Fruit fly (Drosophila melanogaster) whole organism, wandering third instar larva: ENCODE results near the gene CG42815.

Experiments
- Abd-B ChIP-seq: fragments of >200 bp; optimal IDR thresholded peaks from 2 replicates; lab custom pipeline; 2017; ENCODE audit warnings: missing biosample characterization, missing genetic modification characterization
- CG32264 ChIP-seq: fragments of 200-800 bp; sonication (Bioruptor generic); optimal IDR thresholded peaks from 2 replicates; lab custom pipeline; 2016; ENCODE audit warnings: missing biosample characterization, missing genetic modification characterization
- Dfd ChIP-seq: fragments of >200 bp; optimal IDR thresholded peaks from 2 replicates; lab custom pipeline; 2017; ENCODE audit warnings: missing biosample characterization, missing genetic modification characterization
- GATAd ChIP-seq: sonication (Bioruptor generic); optimal IDR thresholded peaks from 2 replicates; lab custom pipeline; 2016; ENCODE audit warnings: missing biosample characterization, missing genetic modification characterization
- HLH106 ChIP-seq: fragments of 200-800 bp; optimal IDR thresholded peaks from 3 replicates; lab custom pipeline; 2019; ENCODE audit warnings: missing biosample characterization, mild to moderate bottlenecking, missing genetic modification characterization, moderate library complexity
- Hnf4 ChIP-seq: fragments of 200-800 bp; sonication (Bioruptor generic); optimal IDR thresholded peaks from 2 replicates; lab custom pipeline; 2016; ENCODE audit warnings: missing biosample characterization, mild to moderate bottlenecking, missing genetic modification characterization
- Hr78 ChIP-seq: fragments of >200 bp; optimal IDR thresholded peaks from 2 replicates; lab custom pipeline; 2017; ENCODE audit warnings: missing biosample characterization, missing genetic modification characterization
- Hr83 ChIP-seq: fragments of 200-300 bp; sonication (Bioruptor generic); optimal IDR thresholded peaks from 2 replicates; lab custom pipeline; 2016; ENCODE audit warnings: missing biosample characterization, mild to moderate bottlenecking, missing genetic modification characterization, moderate library complexity; ENCODE audit not compliant: poor library complexity, severe bottlenecking
- Jra ChIP-seq: sonication (Bioruptor generic); optimal IDR thresholded peaks from 2 replicates; lab custom pipeline; 2016; ENCODE audit warnings: missing biosample characterization, missing genetic modification characterization
- Mio ChIP-seq: sonication (Bioruptor generic); optimal IDR thresholded peaks from 2 replicates; lab custom pipeline; 2016; ENCODE audit warnings: missing biosample characterization, missing genetic modification characterization
- N ChIP-seq: fragments of >200 bp; optimal IDR thresholded peaks from 2 replicates; lab custom pipeline; 2018; ENCODE audit warnings: missing biosample characterization, missing external identifiers, missing genetic modification characterization
- OdsH ChIP-seq: fragments of 200-800 bp; sonication (Bioruptor generic); optimal IDR thresholded peaks from 2 replicates; lab custom pipeline; 2016; ENCODE audit warnings: missing biosample characterization, mild to moderate bottlenecking, missing genetic modification characterization
- Rel ChIP-seq, 2 experiments: fragments of 200-800 bp; sonication (Bioruptor generic) in 1 of 2; optimal IDR thresholded peaks; 2 replicates in 1 of 2; 3 replicates in 1 of 2; lab custom pipeline; 2016 to 2019; ENCODE audit warnings: mild to moderate bottlenecking in 2 of 2, missing biosample characterization in 2 of 2, missing genetic modification characterization in 2 of 2, moderate library complexity in 1 of 2
- Sp1 ChIP-seq: fragments of 200-800 bp; sonication (Bioruptor generic); optimal IDR thresholded peaks from 3 replicates; lab custom pipeline; 2019; ENCODE audit warnings: missing biosample characterization, mild to moderate bottlenecking, missing genetic modification characterization, moderate library complexity
- Vsx2 ChIP-seq: fragments of 200-300, 225-300 bp; sonication (Bioruptor generic); optimal IDR thresholded peaks from 2 replicates; lab custom pipeline; 2018; ENCODE audit warnings: missing biosample characterization, missing genetic modification characterization; ENCODE audit not compliant: partially characterized antibody
- br ChIP-seq: fragments of 200-800 bp; sonication (Bioruptor generic); optimal IDR thresholded peaks from 2 replicates; lab custom pipeline; 2016; ENCODE audit warnings: missing biosample characterization, missing genetic modification characterization
- dl ChIP-seq, 2 experiments: fragments of 175-275, 200-275 bp in 1 of 2; fragments of 200-275 bp in 1 of 2; sonication (Bioruptor generic); optimal IDR thresholded peaks; lab custom pipeline; 2018; ENCODE audit warnings: mild to moderate bottlenecking in 2 of 2, missing biosample characterization in 2 of 2, missing genetic modification characterization in 2 of 2, moderate library complexity in 2 of 2; ENCODE audit not compliant: partially characterized antibody in 2 of 2, insufficient read depth in 1 of 2
- dmrt93B ChIP-seq: fragments of 200-800 bp; sonication (Bioruptor generic); optimal IDR thresholded peaks from 2 replicates; lab custom pipeline; 2018; ENCODE audit warnings: missing biosample characterization, mild to moderate bottlenecking, missing genetic modification characterization
- dsf ChIP-seq: sonication (Bioruptor generic); optimal IDR thresholded peaks from 2 replicates; lab custom pipeline; 2016; ENCODE audit warnings: missing biosample characterization, missing genetic modification characterization, borderline replicate concordance
- ey ChIP-seq: fragments of 200-800 bp; sonication (Bioruptor generic); optimal IDR thresholded peaks from 2 replicates; lab custom pipeline; 2016; ENCODE audit warnings: missing biosample characterization, missing genetic modification characterization
- fru ChIP-seq: fragments of 200-800 bp; sonication (Bioruptor generic); optimal IDR thresholded peaks from 3 replicates; lab custom pipeline; 2016; ENCODE audit warnings: missing biosample characterization, mild to moderate bottlenecking, missing genetic modification characterization
- h ChIP-seq: fragments of 200-800 bp; sonication (Bioruptor generic); optimal IDR thresholded peaks from 3 replicates; lab custom pipeline; 2016; ENCODE audit warnings: missing biosample characterization, mild to moderate bottlenecking, missing genetic modification characterization
- jim ChIP-seq: fragments of 175-275, 200-325 bp; sonication (Bioruptor generic); optimal IDR thresholded peaks from 2 replicates; lab custom pipeline; 2016; ENCODE audit warnings: missing biosample characterization, mild to moderate bottlenecking, missing genetic modification characterization
- lola ChIP-seq: fragments of >200 bp; optimal IDR thresholded peaks from 2 replicates; lab custom pipeline; 2017; ENCODE audit warnings: missing biosample characterization, missing genetic modification characterization
- pan ChIP-seq: fragments of >200 bp; optimal IDR thresholded peaks from 2 replicates; lab custom pipeline; 2017
- psq ChIP-seq: fragments of 200-800 bp; sonication (Bioruptor generic); optimal IDR thresholded peaks from 3 replicates; lab custom pipeline; 2017; ENCODE audit warnings: missing biosample characterization, mild to moderate bottlenecking, missing genetic modification characterization, moderate library complexity
- rgr ChIP-seq: fragments of 200-800 bp; sonication (Bioruptor generic); optimal IDR thresholded peaks from 3 replicates; lab custom pipeline; 2016; ENCODE audit warnings: missing biosample characterization, mild to moderate bottlenecking, missing genetic modification characterization
- sage ChIP-seq: fragments of 200-800 bp; sonication (Bioruptor generic); optimal IDR thresholded peaks from 2 replicates; lab custom pipeline; 2016; ENCODE audit warnings: missing biosample characterization, mild to moderate bottlenecking, missing genetic modification characterization
- usp ChIP-seq: fragments of >200 bp; optimal IDR thresholded peaks from 2 replicates; lab custom pipeline; 2017; ENCODE audit warnings: missing biosample characterization, missing genetic modification characterization

Gene CG42815

dm6 chr3L:17791467-17791494 is at the start of gene CG42815:
TSS of gene CG42815 (minus strand) at chr3L:17791486.
- TF ChIP-seq lola (GFP tag; lab: Kevin White, UChicago), result no peak

- TF ChIP-seq Rel (GFP tag; optimal IDR thresholded peaks at IDR 0.05; lab: Kevin White, UChicago) (no peak), Rel (tag; optimal IDR thresholded peaks at IDR 0.05; lab: Kevin White, UChicago) (no peak), br (GFP tag; lab: Kevin White, UChicago) (no peak), psq (GFP tag; lab: Kevin White, UChicago) (no peak), Abd-B (GFP tag; lab: Kevin White, UChicago) (no peak), dmrt93B (GFP tag; lab: Kevin White, UChicago) (no peak), Sp1 (no peak), Dfd (GFP tag; lab: Kevin White, UChicago) (no peak), fru (GFP tag; lab: Kevin White, UChicago) (no peak), ey (GFP tag; lab: Kevin White, UChicago) (no peak), dsf (GFP tag; lab: Kevin White, UChicago) (no peak), OdsH (GFP tag; lab: Kevin White, UChicago) (no peak), CG32264 (no peak), dl (GFP tag; optimal IDR thresholded peaks at IDR 0.05; lab: Kevin White, UChicago; ENCODE audit: insufficient read depth in 1 of 2, partially characterized antibody in 2 of 2) (no peak), Jra (no peak), rgr (no peak), jim (no peak)
Measured at dm6 chr3L:17835074-17835473, 43.8 kb upstream of the CG42815 start, which contains the start of gene CG32189. TSS of gene CG32189 (minus strand) at chr3L:17835174.

- TF ChIP-seq dsf (GFP tag; lab: Kevin White, UChicago), result no peak
- no peak for TF ChIP-seq jim
- no peak for TF ChIP-seq usp (GFP tag; lab: Kevin White, UChicago)
Measured at dm6 chr3L:17833525-17833924, 42.2 kb upstream of the CG42815 start, which contains the start of gene CG32188. TSS of gene CG32188 (minus strand) at chr3L:17833625.

dm6 chr3L:17822784-17823383 is 31.6 kb upstream of the CG42815 start, which contains the start of the genes Ir75c and Grd:
TSS of gene Ir75c (minus strand) at chr3L:17822834.
TSS of gene Grd (plus strand) at chr3L:17823333.
- TF ChIP-seq dl (GFP tag; optimal IDR thresholded peaks at IDR 0.05; lab: Kevin White, UChicago; ENCODE audit: insufficient read depth in 1 of 2, partially characterized antibody in 2 of 2) (no peak), h (GFP tag; lab: Kevin White, UChicago) (no peak), Hr78 (GFP tag; lab: Kevin White, UChicago) (no peak), Jra (no peak), pan (lab: Kevin White, UChicago) (no peak), Vsx2 (GFP tag; lab: Kevin White, UChicago) (no peak), Rel (GFP tag; optimal IDR thresholded peaks at IDR 0.05; lab: Kevin White, UChicago) (no peak), Rel (tag; optimal IDR thresholded peaks at IDR 0.05; lab: Kevin White, UChicago) (no peak), Abd-B (GFP tag; lab: Kevin White, UChicago) (no peak), ey (GFP tag; lab: Kevin White, UChicago) (no peak), Mio (no peak)

dm6 chr3L:17820093-17820492 is 28.8 kb upstream of the CG42815 start, which contains the start of gene Ir75b:
TSS of gene Ir75b (minus strand) at chr3L:17820193.
- TF ChIP-seq fru (GFP tag; lab: Kevin White, UChicago) (no peak), Vsx2 (GFP tag; lab: Kevin White, UChicago) (no peak), Hr83 (GFP tag; lab: Kevin White, UChicago) (no peak), dl (GFP tag; optimal IDR thresholded peaks at IDR 0.05; lab: Kevin White, UChicago; ENCODE audit: insufficient read depth in 1 of 2, partially characterized antibody in 2 of 2) (no peak), Rel (GFP tag; optimal IDR thresholded peaks at IDR 0.05; lab: Kevin White, UChicago) (no peak), Rel (tag; optimal IDR thresholded peaks at IDR 0.05; lab: Kevin White, UChicago) (no peak), dsf (GFP tag; lab: Kevin White, UChicago) (no peak), HLH106 (tag; lab: Kevin White, UChicago) (no peak), h (GFP tag; lab: Kevin White, UChicago) (no peak), psq (GFP tag; lab: Kevin White, UChicago) (no peak), Jra (no peak), N (GFP tag; lab: Kevin White, UChicago) (no peak), sage (GFP tag; lab: Kevin White, UChicago) (no peak), Mio (no peak), Hnf4 (GFP tag; lab: Kevin White, UChicago) (no peak), GATAd (GFP tag; lab: Kevin White, UChicago) (no peak)
